Worm (Caenorhabditis elegans) whole organism, L4 larva: Measurements from ENCODE around the gene Y116F11B.6.

Experiments used
- ama-1 ChIP-seq: fragments of 150-350 bp; optimal IDR thresholded peaks from 2 replicates; lab custom pipeline; 2014; ENCODE audit warnings: inconsistent platforms, mixed read lengths
- ceh-28 ChIP-seq: fragments of 150-350 bp; optimal IDR thresholded peaks from 2 replicates; lab custom pipeline; 2014; ENCODE audit warnings: missing biosample characterization, missing genetic modification reagents, missing genetic modification characterization
- ctbp-1 ChIP-seq: fragments of 200-800 bp; sonication (Bioruptor generic); IDR thresholded peaks from 2 replicates; pipeline ENCODE4 v1.3.6; 2022; ENCODE audit warnings: missing genetic modification reagents, missing genetic modification characterization, missing compliant biosample characterization
- hmg-1.1 ChIP-seq: fragments of 200-800 bp; sonication (Bioruptor generic); IDR thresholded peaks from 2 replicates; pipeline ENCODE4 v1.3.6; 2022; ENCODE audit warnings: missing genetic modification reagents, missing genetic modification characterization, missing compliant biosample characterization
- mdt-29 ChIP-seq: fragments of 200-800 bp; sonication (Bioruptor generic); IDR thresholded peaks from 2 replicates; pipeline ENCODE4 v1.3.6; 2022; ENCODE audit warnings: missing genetic modification reagents, missing genetic modification characterization, missing compliant biosample characterization
- nhr-237 ChIP-seq: sonication (generic microtip); optimal IDR thresholded peaks from 2 replicates; lab custom pipeline; 2017; ENCODE audit warnings: missing biosample characterization, missing genetic modification characterization
- nhr-76 ChIP-seq: fragments of 150-350 bp; optimal IDR thresholded peaks from 2 replicates; lab custom pipeline; 2014; ENCODE audit warnings: missing biosample characterization, missing genetic modification characterization
- skn-1 ChIP-seq: fragments of 150-350 bp; optimal IDR thresholded peaks from 2 replicates; lab custom pipeline; 2014; ENCODE audit warnings: missing biosample characterization, missing genetic modification characterization
- ztf-7 ChIP-seq: fragments of 150-350 bp; optimal IDR thresholded peaks from 2 replicates; lab custom pipeline; 2014; ENCODE audit warnings: missing biosample characterization, missing genetic modification characterization

ce11 chrV:19895250-19895649, 49.5 kb upstream of the Y116F11B.6 start, which contains the start of gene gly-4:
- TF ChIP-seq ceh-28 (tag; lab: Kevin White, UChicago) (no peak), ama-1 (lab: Kevin White, UChicago) (no peak), skn-1 (tag; lab: Kevin White, UChicago) (no peak), hmg-1.1 (GFP tag; lab: Robert Waterston, UW) (no peak), nhr-76 (no peak), ztf-7 (tag; lab: Kevin White, UChicago) (no peak), nhr-237 (tag; lab: Kevin White, UChicago) (no peak), ctbp-1 (GFP tag; lab: Robert Waterston, UW) (no peak), mdt-29 (no peak)
